Worm (Caenorhabditis elegans) whole organism, L4 larva: ENCODE measurements around the gene spr-2.

Experiments used
- pha-4 ChIP-seq, 2 experiments: fragments of 150-350 bp in 1 of 2; fragments of 200-800 bp in 1 of 2; sonication (Bioruptor generic) in 1 of 2; IDR thresholded peaks in 1 of 2; optimal IDR thresholded peaks in 1 of 2; 2 replicates each; pipeline versions ENCODE4 v1.3.6 to Lab custom; 2014 to 2022; ENCODE audit warnings: missing genetic modification characterization in 2 of 2, missing genetic modification reagents in 2 of 2, missing biosample characterization in 1 of 2, missing compliant biosample characterization in 1 of 2
- tra-1 ChIP-seq: fragments of 200-800 bp; sonication (Bioruptor generic); IDR thresholded peaks from 2 replicates; pipeline ENCODE4 v1.3.6; 2022; ENCODE audit warnings: missing genetic modification reagents, missing genetic modification characterization, missing compliant biosample characterization

DNA sequence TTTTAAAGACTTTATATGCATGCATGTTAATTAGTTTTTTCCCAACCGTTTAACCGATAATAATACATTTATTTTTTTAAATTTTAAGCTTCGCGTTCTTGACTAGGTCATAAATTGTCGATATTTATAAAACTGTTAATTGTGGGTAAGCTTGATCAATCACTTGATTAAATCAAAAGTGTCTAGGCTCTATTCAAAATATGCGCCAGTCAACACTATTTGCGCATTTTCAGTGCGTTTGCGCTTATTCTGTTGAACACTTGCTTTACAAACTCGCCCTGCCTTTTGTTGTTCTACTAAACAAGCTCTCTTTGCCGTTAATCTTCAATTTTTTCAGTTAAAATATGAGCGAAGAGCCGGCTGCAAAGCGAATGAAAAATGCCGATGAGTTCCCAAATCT is at the start of gene spr-2:
- TF ChIP-seq pha-4 (GFP tag; IDR thresholded peaks at IDR 0.05; lab: Robert Waterston, UW) (0 out of 2 replicates have a peak, but pooled peaks have one; percentile 35), pha-4 (tag; optimal IDR thresholded peaks at IDR 0.05; lab: Kevin White, UChicago) (peak; percentile 61), tra-1 (GFP tag; lab: Robert Waterston, UW) (no peak)
